Worm (Caenorhabditis elegans): ENCODE data around the gene mrg-1.

mrg-1 gene

DNA sequence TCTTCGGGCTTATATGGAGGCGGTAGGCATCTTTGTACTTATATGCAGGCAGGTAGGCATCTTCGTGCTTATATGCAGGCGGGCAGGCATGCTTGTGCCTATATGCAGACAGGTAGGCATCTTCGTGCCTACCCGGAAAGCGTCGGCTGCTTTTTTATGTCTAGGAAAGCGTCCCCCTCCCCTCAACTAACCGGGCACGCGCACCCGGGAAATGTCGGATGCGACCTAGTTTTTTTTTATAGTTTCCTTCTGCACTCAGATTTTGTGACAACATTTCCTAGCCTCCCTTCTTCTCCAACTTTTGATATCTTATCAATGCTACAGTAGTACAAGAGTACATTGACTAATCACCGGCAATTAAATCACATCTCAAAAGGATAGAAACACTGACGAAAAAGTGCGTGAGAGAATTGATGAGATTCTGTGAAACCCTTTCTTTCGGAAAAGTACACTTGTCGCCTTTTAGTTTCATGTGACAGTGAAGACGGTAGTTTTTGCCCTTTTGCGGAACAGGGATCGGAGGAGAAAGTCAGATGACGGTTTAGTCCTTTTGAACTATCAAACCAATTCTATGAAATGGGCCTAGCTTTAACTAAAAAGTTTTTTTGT lies 25.4 kb downstream of the mrg-1 start (continued):
- no peak for TF ChIP-seq nhr-76 (tag; optimal IDR thresholded peaks at IDR 0.05)
- TF ChIP-seq T26A8.4 (GFP tag; IDR thresholded peaks at IDR 0.05): no peak
- TF ChIP-seq nhr-42 (GFP tag; IDR thresholded peaks at IDR 0.05): no peak
- no peak for TF ChIP-seq lir-3 (tag; optimal IDR thresholded peaks at IDR 0.05)
- TF ChIP-seq egl-27 (tag; optimal IDR thresholded peaks at IDR 0.05): no peak
- TF ChIP-seq lin-38 (GFP tag; IDR thresholded peaks at IDR 0.05): no peak
- TF ChIP-seq ceh-62 (tag; optimal IDR thresholded peaks at IDR 0.05): no peak
- no peak for TF ChIP-seq R02D3.7 (tag; optimal IDR thresholded peaks at IDR 0.05)
- TF ChIP-seq mxl-2 (GFP tag; conservative IDR thresholded peaks at IDR 0.05): no peak
- TF ChIP-seq arid-1 (GFP tag; conservative IDR thresholded peaks at IDR 0.05): no peak
- TF ChIP-seq tra-1 (GFP tag; IDR thresholded peaks at IDR 0.05): 0 out of 2 replicates have a peak, but pooled peaks have one; percentile 12
- peak; percentile 39 for TF ChIP-seq cey-2 (tag; optimal IDR thresholded peaks at IDR 0.05; ENCODE audit: borderline replicate concordance, insufficient read depth)
- TF ChIP-seq hlh-30 (tag; optimal IDR thresholded peaks at IDR 0.05; ENCODE audit: insufficient read depth): peak; percentile 60
- no peak for TF ChIP-seq sdz-12 (GFP tag; optimal IDR thresholded peaks at IDR 0.05)
- TF ChIP-seq nhr-28 (tag; optimal IDR thresholded peaks at IDR 0.05): peak; percentile 94
- no peak for TF ChIP-seq rbr-2 (tag; optimal IDR thresholded peaks at IDR 0.05)
- TF ChIP-seq hlh-11 (tag; optimal IDR thresholded peaks at IDR 0.05): no peak
- TF ChIP-seq ceh-82 (tag; optimal IDR thresholded peaks at IDR 0.05): no peak
- no peak for TF ChIP-seq nhr-77 (tag; optimal IDR thresholded peaks at IDR 0.05)
- TF ChIP-seq nhr-10 (tag; optimal IDR thresholded peaks at IDR 0.05): no peak
- no peak for TF ChIP-seq Y48G9A.11 (GFP tag; IDR thresholded peaks at IDR 0.05)
- no peak for TF ChIP-seq ama-1 (optimal IDR thresholded peaks at IDR 0.05)
- TF ChIP-seq dve-1 (tag; optimal IDR thresholded peaks at IDR 0.05; ENCODE audit: insufficient read depth): peak; percentile 67
- peak; percentile 21 to 63 for TF ChIP-seq mdl-1 (tag; optimal IDR thresholded peaks at IDR 0.05)
- no peak for TF ChIP-seq daf-8 (GFP tag; IDR thresholded peaks at IDR 0.05)
- TF ChIP-seq dmd-8 (GFP tag; IDR thresholded peaks at IDR 0.05): no peak
- TF ChIP-seq set-16 (GFP tag; IDR thresholded peaks at IDR 0.05): no peak; the same call in 1 of the 2 replicates
- TF ChIP-seq ztf-11 (tag; optimal IDR thresholded peaks at IDR 0.05): no peak
- TF ChIP-seq dmd-6 (GFP tag; IDR thresholded peaks at IDR 0.05): peak; percentile 35; the same call in 1 of the 2 replicates
- TF ChIP-seq zip-2 (tag; optimal IDR thresholded peaks at IDR 0.05): no peak
- peak in 1 of 2 experiments; percentile 92 for TF ChIP-seq unc-62 (GFP tag; optimal IDR thresholded peaks at IDR 0.05 in 1 of 2)
- TF ChIP-seq unc-62 (tag; optimal IDR thresholded peaks at IDR 0.05): no peak
- peak; percentile 17 for TF ChIP-seq snpc-4 (tag; optimal IDR thresholded peaks at IDR 0.05)
- TF ChIP-seq ceh-44 (GFP tag; IDR thresholded peaks at IDR 0.05): no peak
- no peak for TF ChIP-seq mdt-29 (GFP tag; IDR thresholded peaks at IDR 0.05)
- TF ChIP-seq lim-7 (GFP tag; IDR thresholded peaks at IDR 0.05): no peak
- TF ChIP-seq unc-39 (tag; optimal IDR thresholded peaks at IDR 0.05): no peak
- TF ChIP-seq hif-1 (tag; optimal IDR thresholded peaks at IDR 0.05): no peak
- no peak for TF ChIP-seq aly-2 (tag; optimal IDR thresholded peaks at IDR 0.05)
- TF ChIP-seq duxl-1 (tag; optimal IDR thresholded peaks at IDR 0.05; ENCODE audit: poor library complexity): no peak
- TF ChIP-seq vab-7 (GFP tag; IDR thresholded peaks at IDR 0.05): no peak
- no peak for TF ChIP-seq F49E8.2 (tag; optimal IDR thresholded peaks at IDR 0.05; ENCODE audit: borderline replicate concordance)
- no peak for TF ChIP-seq madf-5 (GFP tag; IDR thresholded peaks at IDR 0.05)
- no peak for TF ChIP-seq lin-15B (tag; optimal IDR thresholded peaks at IDR 0.05)
- no peak for TF ChIP-seq mes-2 (tag; optimal IDR thresholded peaks at IDR 0.05; ENCODE audit: poor library complexity, severe bottlenecking)
- TF ChIP-seq unc-130 (GFP tag; optimal IDR thresholded peaks at IDR 0.05): no peak
- TF ChIP-seq daf-12 (tag; optimal IDR thresholded peaks at IDR 0.05): no peak
- TF ChIP-seq ces-1 (GFP tag; optimal IDR thresholded peaks at IDR 0.05): no peak
- TF ChIP-seq spr-3 (GFP tag; optimal IDR thresholded peaks at IDR 0.05): no peak
- TF ChIP-seq pha-4 (GFP tag; IDR thresholded peaks at IDR 0.05): no peak
- TF ChIP-seq pha-4 (tag; optimal IDR thresholded peaks at IDR 0.05): no peak
